Worm (Caenorhabditis elegans): ENCODE results near the gene cyn-4.
A peak's percentile ranks its signal among the peaks of the same experiment; 100 is the strongest.

Gene cyn-4

ce11 chrII:10861305-10861704 is 11.1 kb downstream of the cyn-4 start:
- TF ChIP-seq nhr-10 (tag; optimal IDR thresholded peaks at IDR 0.05) (no peak), lsy-2 (tag; optimal IDR thresholded peaks at IDR 0.05) (no peak), unc-55 (GFP tag; optimal IDR thresholded peaks at IDR 0.05) (no peak), R02D3.7 (tag; optimal IDR thresholded peaks at IDR 0.05) (no peak), ztf-1 (GFP tag; conservative IDR thresholded peaks at IDR 0.05) (no peak), unc-62 (GFP tag; optimal IDR thresholded peaks at IDR 0.05) (no peak), skn-1 (tag; optimal IDR thresholded peaks at IDR 0.05) (no peak), nhr-12 (tag; optimal IDR thresholded peaks at IDR 0.05) (no peak), F13H6.1 (tag; optimal IDR thresholded peaks at IDR 0.05) (no peak)

DNA sequence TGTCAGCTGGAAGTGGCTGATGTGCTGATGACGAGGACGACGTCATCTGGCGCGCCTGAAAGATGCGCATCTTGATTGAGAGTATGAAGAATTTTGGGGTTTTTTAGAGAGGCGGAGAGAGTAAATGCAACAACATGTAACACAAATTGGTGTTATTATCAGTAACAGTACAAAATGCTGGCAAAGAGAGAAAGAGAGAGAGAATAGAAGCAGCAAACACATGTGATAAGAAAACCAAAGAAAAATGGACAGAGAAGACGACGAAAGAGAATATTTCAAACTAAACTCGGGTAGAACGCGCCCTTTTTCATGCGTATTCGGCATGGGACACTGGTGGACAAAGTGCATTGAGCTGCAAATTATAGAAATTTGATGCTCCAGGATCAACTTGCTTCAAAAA is 11.6 kb downstream of the cyn-4 start, which contains the start of gene M106.3:
Gene M106.3, minus strand, starts transcription at position 70 of the 400 bp plus-strand sequence.
- TF ChIP-seq ZK546.5 (tag; optimal IDR thresholded peaks at IDR 0.05) (no peak), nhr-12 (tag; optimal IDR thresholded peaks at IDR 0.05) (no peak), nhr-237 (tag; optimal IDR thresholded peaks at IDR 0.05) (no peak), skn-1 (tag; optimal IDR thresholded peaks at IDR 0.05) (no peak), ceh-82 (tag; optimal IDR thresholded peaks at IDR 0.05) (no peak), sma-9 (GFP tag; optimal IDR thresholded peaks at IDR 0.05) (peak; percentile 39), sma-9 (tag; optimal IDR thresholded peaks at IDR 0.05) (no peak), gmeb-1 (tag; optimal IDR thresholded peaks at IDR 0.05) (peak; percentile 21), fos-1 (tag; optimal IDR thresholded peaks at IDR 0.05) (peak; percentile 62), crh-2 (tag; optimal IDR thresholded peaks at IDR 0.05) (peak; percentile 52), nhr-11 (tag; optimal IDR thresholded peaks at IDR 0.05) (no peak), aly-2 (tag; optimal IDR thresholded peaks at IDR 0.05) (no peak), nhr-25 (tag; optimal IDR thresholded peaks at IDR 0.05) (no peak), ztf-1 (GFP tag; conservative IDR thresholded peaks at IDR 0.05) (no peak), lin-39 (tag; optimal IDR thresholded peaks at IDR 0.05) (no peak), ama-1 (optimal IDR thresholded peaks at IDR 0.05) (no peak)

DNA sequence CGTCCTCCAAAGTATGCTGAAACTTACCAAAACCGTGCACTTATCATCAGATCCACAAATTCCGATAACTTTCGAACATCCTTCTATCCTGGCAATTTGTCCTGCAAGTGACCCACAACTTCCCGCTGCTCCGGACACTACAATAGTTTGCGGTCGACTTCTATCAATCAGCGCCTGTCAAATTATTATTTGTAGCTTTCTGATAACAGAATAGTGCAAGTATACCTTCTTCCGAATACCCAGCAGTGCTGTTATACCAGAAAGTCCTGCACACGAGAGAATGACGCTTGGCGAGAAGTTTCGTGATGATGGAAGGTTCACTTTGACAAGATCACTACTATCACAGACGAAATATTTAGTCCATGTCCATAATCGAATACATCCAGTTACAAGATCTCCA is 13.1 kb downstream of the cyn-4 start:
- no peak for TF ChIP-seq lin-13 (GFP tag; optimal IDR thresholded peaks at IDR 0.05)
- no peak for TF ChIP-seq peb-1 (tag; optimal IDR thresholded peaks at IDR 0.05)
- no peak for TF ChIP-seq gmeb-1 (tag; optimal IDR thresholded peaks at IDR 0.05)
- TF ChIP-seq nhr-6 (tag; optimal IDR thresholded peaks at IDR 0.05), result no peak
- no peak for TF ChIP-seq sem-4 (tag; optimal IDR thresholded peaks at IDR 0.05)
- TF ChIP-seq ztf-4 (tag; optimal IDR thresholded peaks at IDR 0.05), result no peak
- TF ChIP-seq unc-55 (GFP tag; optimal IDR thresholded peaks at IDR 0.05), result no peak
- TF ChIP-seq Y55F3AM.14 (GFP tag; optimal IDR thresholded peaks at IDR 0.05), result no peak
- TF ChIP-seq nhr-12 (tag; optimal IDR thresholded peaks at IDR 0.05), result no peak
- TF ChIP-seq C34F6.9 (tag; optimal IDR thresholded peaks at IDR 0.05), result no peak
- TF ChIP-seq ZK546.5 (tag; optimal IDR thresholded peaks at IDR 0.05), result no peak

DNA sequence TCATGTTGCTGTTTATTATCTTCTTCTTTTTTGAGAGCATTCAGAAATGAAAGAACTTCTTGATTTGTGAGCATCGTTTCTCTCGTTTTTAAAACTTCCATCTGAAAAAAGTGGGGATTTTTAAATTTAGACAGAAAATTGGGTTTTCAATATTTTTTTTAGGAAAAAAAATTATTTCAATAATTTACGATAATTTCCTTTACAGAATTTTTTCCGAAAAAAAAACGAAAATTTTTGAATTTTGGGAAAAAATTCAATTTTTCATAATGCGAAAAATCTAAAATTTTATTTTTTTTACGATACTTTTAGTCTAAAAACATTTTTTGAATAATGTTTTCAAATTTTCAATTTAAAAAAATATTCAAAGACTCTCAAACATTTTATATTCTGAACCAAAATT is 15.3 kb downstream of the cyn-4 start, which contains the start of gene M106.7:
Gene M106.7, minus strand, starts transcription at position 101 of the 400 bp plus-strand sequence.
- TF ChIP-seq egl-27 (tag; optimal IDR thresholded peaks at IDR 0.05) (no peak), nhr-11 (tag; optimal IDR thresholded peaks at IDR 0.05) (no peak), sma-3 (GFP tag; optimal IDR thresholded peaks at IDR 0.05) (no peak), ztf-1 (GFP tag; conservative IDR thresholded peaks at IDR 0.05) (no peak)

ce11 chrII:10852880-10853279 is 19.5 kb downstream of the cyn-4 start:
- TF ChIP-seq nhr-23 (tag; optimal IDR thresholded peaks at IDR 0.05), result no peak

DNA sequence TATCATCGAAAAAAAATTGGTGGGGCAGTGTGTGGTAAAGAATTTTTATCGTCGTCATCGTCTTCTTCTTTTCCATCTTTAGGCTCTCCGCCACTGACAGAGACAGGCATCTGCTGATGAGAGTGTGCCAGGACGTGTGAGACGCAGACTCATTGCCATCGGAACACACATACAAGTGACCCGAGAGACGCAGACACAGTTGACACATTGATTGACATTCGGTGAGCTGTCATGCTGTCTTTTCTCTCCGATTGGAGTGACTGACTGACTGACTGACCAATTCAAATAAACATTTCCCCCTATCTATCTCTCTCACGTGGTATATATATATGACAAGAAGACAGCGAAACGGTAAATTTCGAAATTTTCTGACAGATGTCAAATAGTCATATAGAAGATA is 21.3 kb downstream of the cyn-4 start:
- TF ChIP-seq aly-2 (tag; optimal IDR thresholded peaks at IDR 0.05), result no peak
- no peak for TF ChIP-seq ZK546.5 (tag; optimal IDR thresholded peaks at IDR 0.05)
- peak; percentile 87 for TF ChIP-seq nhr-25 (tag; optimal IDR thresholded peaks at IDR 0.05)
- TF ChIP-seq ceh-82 (tag; optimal IDR thresholded peaks at IDR 0.05), result no peak
- no peak for TF ChIP-seq mbf-1 (tag; optimal IDR thresholded peaks at IDR 0.05)
- TF ChIP-seq nhr-12 (tag; optimal IDR thresholded peaks at IDR 0.05), result no peak
- peak in 1 of 2 experiments; percentile 44 for TF ChIP-seq mdl-1 (tag; optimal IDR thresholded peaks at IDR 0.05)
- no peak for TF ChIP-seq peb-1 (tag; optimal IDR thresholded peaks at IDR 0.05)
- TF ChIP-seq nhr-10 (tag; optimal IDR thresholded peaks at IDR 0.05), result no peak
- TF ChIP-seq lsy-2 (tag; optimal IDR thresholded peaks at IDR 0.05), result peak; percentile 22 to 78
- TF ChIP-seq crh-2 (tag; optimal IDR thresholded peaks at IDR 0.05), result peak; percentile 89
- peak; percentile 47 for TF ChIP-seq blmp-1 (tag; optimal IDR thresholded peaks at IDR 0.05; ENCODE audit: insufficient read depth)
- peak; percentile 53 for TF ChIP-seq ztf-4 (tag; optimal IDR thresholded peaks at IDR 0.05)
- TF ChIP-seq nhr-129 (tag; optimal IDR thresholded peaks at IDR 0.05), result peak; percentile 87
- peak; percentile 55 for TF ChIP-seq ceh-16 (tag; optimal IDR thresholded peaks at IDR 0.05)
- peak; percentile 69 for TF ChIP-seq snpc-4 (tag; optimal IDR thresholded peaks at IDR 0.05)
- TF ChIP-seq Y55F3AM.14 (GFP tag; optimal IDR thresholded peaks at IDR 0.05), result no peak
- no peak for TF ChIP-seq nhr-237 (tag; optimal IDR thresholded peaks at IDR 0.05)
- TF ChIP-seq lin-39 (tag; optimal IDR thresholded peaks at IDR 0.05), result no peak
- no peak for TF ChIP-seq ztf-11 (tag; optimal IDR thresholded peaks at IDR 0.05)
- no peak for TF ChIP-seq nhr-77 (tag; optimal IDR thresholded peaks at IDR 0.05)
- peak; percentile 68 for TF ChIP-seq egl-27 (tag; optimal IDR thresholded peaks at IDR 0.05)
- no peak for TF ChIP-seq R02D3.7 (tag; optimal IDR thresholded peaks at IDR 0.05)
- no peak for TF ChIP-seq unc-39 (tag; optimal IDR thresholded peaks at IDR 0.05)
- peak; percentile 35 for TF ChIP-seq gmeb-1 (tag; optimal IDR thresholded peaks at IDR 0.05)
- no peak for TF ChIP-seq dmd-4 (tag; optimal IDR thresholded peaks at IDR 0.05)
- TF ChIP-seq unc-55 (GFP tag; optimal IDR thresholded peaks at IDR 0.05), result peak; percentile 34
- peak; percentile 90 for TF ChIP-seq F13H6.1 (tag; optimal IDR thresholded peaks at IDR 0.05)
- TF ChIP-seq ztf-1 (GFP tag; conservative IDR thresholded peaks at IDR 0.05), result no peak
